Worm (Caenorhabditis elegans): ENCODE measurements around the gene F59D12.5.

ce11 chrX:15675622-15676021 is 28.5 kb upstream of the F59D12.5 start, which contains the start of gene F59D12.2:
- TF ChIP-seq tbx-2 (tag; optimal IDR thresholded peaks at IDR 0.05) (no peak), elt-2 (tag; optimal IDR thresholded peaks at IDR 0.05) (no peak), pha-4 (tag; optimal IDR thresholded peaks at IDR 0.05) (no peak), fkh-6 (tag; optimal IDR thresholded peaks at IDR 0.05) (no peak)

Measured in whole organism, late embryonic.